Worm (Caenorhabditis elegans): ENCODE results near the gene bli-1.

Gene bli-1

DNA sequence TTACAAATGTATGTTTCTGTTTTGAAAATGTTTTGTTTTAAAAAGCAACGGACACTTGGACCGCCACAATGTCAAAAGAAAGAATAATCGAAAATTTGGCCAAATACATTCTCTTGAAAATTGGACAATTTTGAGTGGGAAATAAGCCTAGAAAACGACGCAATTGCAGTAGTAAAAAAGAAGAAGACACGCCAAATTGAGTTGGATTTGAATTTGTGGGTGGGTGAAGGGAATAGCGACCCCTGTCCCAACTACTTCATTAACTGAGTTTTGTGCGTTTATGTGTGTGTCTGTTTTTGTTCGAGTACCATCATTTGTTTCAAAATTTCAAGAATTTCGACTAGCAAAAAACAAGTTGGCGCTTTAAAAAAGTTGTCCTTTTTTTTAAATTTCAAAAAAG is 52.0 kb downstream of the bli-1 start:
- TF ChIP-seq unc-55 (GFP tag; optimal IDR thresholded peaks at IDR 0.05): no peak
- TF ChIP-seq mab-5 (tag; optimal IDR thresholded peaks at IDR 0.05): no peak
- no peak for TF ChIP-seq sma-3 (GFP tag; optimal IDR thresholded peaks at IDR 0.05)
- TF ChIP-seq blmp-1 (tag; optimal IDR thresholded peaks at IDR 0.05; ENCODE audit: insufficient read depth): no peak
- TF ChIP-seq gmeb-1 (tag; optimal IDR thresholded peaks at IDR 0.05): no peak
- no peak for TF ChIP-seq nhr-25 (tag; optimal IDR thresholded peaks at IDR 0.05)
- TF ChIP-seq nhr-12 (tag; optimal IDR thresholded peaks at IDR 0.05): no peak
- TF ChIP-seq unc-62 (GFP tag; optimal IDR thresholded peaks at IDR 0.05): no peak
- no peak for TF ChIP-seq C34F6.9 (tag; optimal IDR thresholded peaks at IDR 0.05)
- no peak for TF ChIP-seq ama-1 (optimal IDR thresholded peaks at IDR 0.05)
- TF ChIP-seq dmd-4 (tag; optimal IDR thresholded peaks at IDR 0.05): no peak
- TF ChIP-seq nhr-10 (tag; optimal IDR thresholded peaks at IDR 0.05): no peak
- TF ChIP-seq fos-1 (tag; optimal IDR thresholded peaks at IDR 0.05): no peak
- no peak for TF ChIP-seq aly-2 (tag; optimal IDR thresholded peaks at IDR 0.05)
- no peak for TF ChIP-seq R02D3.7 (tag; optimal IDR thresholded peaks at IDR 0.05)
- no peak for TF ChIP-seq nhr-21 (tag; optimal IDR thresholded peaks at IDR 0.05)
- TF ChIP-seq ceh-82 (tag; optimal IDR thresholded peaks at IDR 0.05): no peak
- TF ChIP-seq lin-39 (tag; optimal IDR thresholded peaks at IDR 0.05): no peak
- TF ChIP-seq ceh-16 (tag; optimal IDR thresholded peaks at IDR 0.05): no peak

DNA sequence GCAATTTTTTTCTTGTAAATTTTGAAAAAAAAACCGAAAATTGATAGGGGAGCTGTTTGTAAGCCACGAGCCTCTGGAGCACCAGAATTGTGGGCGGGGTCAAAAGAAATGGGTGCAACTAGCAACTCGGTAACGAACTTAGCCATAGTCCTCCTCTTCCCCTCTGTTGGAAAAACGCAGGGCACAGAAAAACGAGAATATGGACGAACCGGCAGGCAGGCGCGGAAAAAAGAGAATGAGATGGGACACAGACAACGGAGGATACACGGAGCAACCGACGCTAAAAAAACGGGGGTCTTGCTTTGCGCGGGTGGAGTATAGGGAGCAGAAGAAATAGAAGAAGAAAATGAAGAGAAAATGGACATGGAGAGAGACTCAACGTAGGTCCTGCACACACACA is 52.9 kb downstream of the bli-1 start:
- TF ChIP-seq nhr-21 (tag; optimal IDR thresholded peaks at IDR 0.05) (no peak), ama-1 (optimal IDR thresholded peaks at IDR 0.05) (no peak), unc-62 (GFP tag; optimal IDR thresholded peaks at IDR 0.05) (no peak), blmp-1 (tag; optimal IDR thresholded peaks at IDR 0.05; ENCODE audit: insufficient read depth) (no peak), alr-1 (tag; optimal IDR thresholded peaks at IDR 0.05) (no peak), lsy-2 (tag; optimal IDR thresholded peaks at IDR 0.05) (no peak), nhr-77 (tag; optimal IDR thresholded peaks at IDR 0.05) (no peak), mab-5 (tag; optimal IDR thresholded peaks at IDR 0.05) (no peak), sem-4 (tag; optimal IDR thresholded peaks at IDR 0.05) (no peak), nhr-10 (tag; optimal IDR thresholded peaks at IDR 0.05) (no peak)
